Worm (Caenorhabditis elegans) whole organism, mixed stage, embryonic: ENCODE measurements around the gene F37A4.6.

ENCODE experiments used
- M03D4.4 ChIP-seq: sonication (generic microtip); optimal IDR thresholded peaks from 2 replicates; lab custom pipeline; 2017; ENCODE audit warnings: mild to moderate bottlenecking, missing genetic modification characterization, missing compliant biosample characterization
- bed-3 ChIP-seq: fragments of 200-800 bp; sonication (Bioruptor generic); optimal IDR thresholded peaks from 3 replicates; lab custom pipeline; 2018; ENCODE audit warnings: mild to moderate bottlenecking, missing genetic modification characterization, moderate library complexity, missing compliant biosample characterization
- blmp-1 ChIP-seq: fragments of 150-350 bp; optimal IDR thresholded peaks from 2 replicates; lab custom pipeline; 2014; ENCODE audit warnings: missing biosample characterization, missing genetic modification characterization
- ceh-39 ChIP-seq: fragments of 150-350 bp; optimal IDR thresholded peaks from 2 replicates; lab custom pipeline; 2014; ENCODE audit warnings: missing biosample characterization, missing genetic modification characterization
- ceh-43 ChIP-seq: fragments of 200-800 bp; sonication (Bioruptor generic); optimal IDR thresholded peaks from 2 replicates; lab custom pipeline; 2018; ENCODE audit warnings: mild to moderate bottlenecking, missing genetic modification characterization, moderate library complexity, missing compliant biosample characterization
- ceh-83 ChIP-seq: fragments of 200-800 bp; sonication (Bioruptor generic); optimal IDR thresholded peaks from 2 replicates; lab custom pipeline; 2018; ENCODE audit warnings: mild to moderate bottlenecking, missing genetic modification characterization, missing compliant biosample characterization
- ces-1 ChIP-seq: fragments of 150-350 bp; optimal IDR thresholded peaks from 2 replicates; lab custom pipeline; 2014; ENCODE audit warnings: missing biosample characterization, missing genetic modification reagents, missing genetic modification characterization
- cnd-1 ChIP-seq: fragments of 200-800 bp; sonication (Bioruptor generic); optimal IDR thresholded peaks from 2 replicates; lab custom pipeline; 2018; ENCODE audit warnings: mild to moderate bottlenecking, missing genetic modification characterization, missing compliant biosample characterization
- drap-1 ChIP-seq: fragments of 200-800 bp; sonication (Bioruptor generic); optimal IDR thresholded peaks from 3 replicates; lab custom pipeline; 2018; ENCODE audit warnings: mild to moderate bottlenecking, missing genetic modification characterization, missing compliant biosample characterization
- elt-3 ChIP-seq: fragments of 150-350 bp; optimal IDR thresholded peaks from 2 replicates; lab custom pipeline; 2014; ENCODE audit warnings: missing biosample characterization, missing genetic modification characterization
- flh-1 ChIP-seq: fragments of 200-800 bp; sonication (Bioruptor generic); optimal IDR thresholded peaks from 2 replicates; lab custom pipeline; 2018; ENCODE audit warnings: mild to moderate bottlenecking, missing genetic modification characterization, moderate library complexity, missing compliant biosample characterization
- ham-2 ChIP-seq: fragments of 200-800 bp; sonication (Bioruptor generic); optimal IDR thresholded peaks from 2 replicates; lab custom pipeline; 2018; ENCODE audit warnings: mild to moderate bottlenecking, missing genetic modification characterization, missing compliant biosample characterization
- hlh-1 ChIP-seq: fragments of 150-350 bp; optimal IDR thresholded peaks from 2 replicates; lab custom pipeline; 2014; ENCODE audit warnings: missing biosample characterization, missing genetic modification reagents, missing genetic modification characterization
- lin-32 ChIP-seq: fragments of 200-800 bp; sonication (Bioruptor generic); optimal IDR thresholded peaks from 2 replicates; lab custom pipeline; 2018; ENCODE audit warnings: mild to moderate bottlenecking, missing genetic modification characterization, missing compliant biosample characterization
- mab-5 ChIP-seq: fragments of 150-350 bp; optimal IDR thresholded peaks from 2 replicates; lab custom pipeline; 2014; ENCODE audit warnings: missing biosample characterization, missing genetic modification characterization
- mep-1 ChIP-seq: fragments of 150-350 bp; optimal IDR thresholded peaks from 2 replicates; lab custom pipeline; 2017; ENCODE audit warnings: missing biosample characterization, missing genetic modification reagents, missing genetic modification characterization, inconsistent platforms
- mls-2 ChIP-seq: sonication (generic microtip); optimal IDR thresholded peaks from 2 replicates; lab custom pipeline; 2016; ENCODE audit warnings: mild to moderate bottlenecking, missing genetic modification characterization, moderate library complexity, missing compliant biosample characterization
- nhr-12 ChIP-seq: fragments of 150-350 bp; optimal IDR thresholded peaks from 2 replicates; lab custom pipeline; 2014; ENCODE audit warnings: missing biosample characterization, missing genetic modification characterization
- nhr-2 ChIP-seq: fragments of 150-350 bp; optimal IDR thresholded peaks from 2 replicates; lab custom pipeline; 2014; ENCODE audit warnings: missing biosample characterization, missing genetic modification characterization
- nhr-237 ChIP-seq: fragments of 150-350 bp; optimal IDR thresholded peaks from 2 replicates; lab custom pipeline; 2014; ENCODE audit warnings: missing biosample characterization, missing genetic modification characterization
- nhr-28 ChIP-seq: fragments of 150-350 bp; optimal IDR thresholded peaks from 2 replicates; lab custom pipeline; 2014; ENCODE audit warnings: missing biosample characterization, missing genetic modification characterization
- nhr-76 ChIP-seq: sonication (generic microtip); optimal IDR thresholded peaks from 2 replicates; lab custom pipeline; 2017; ENCODE audit warnings: missing biosample characterization, missing genetic modification characterization
- pha-4 ChIP-seq: fragments of 150-350 bp; optimal IDR thresholded peaks from 2 replicates; lab custom pipeline; 2018; ENCODE audit warnings: missing biosample characterization, missing genetic modification reagents, missing genetic modification characterization
- sem-2 ChIP-seq: fragments of 200-800 bp; sonication (Bioruptor generic); optimal IDR thresholded peaks from 2 replicates; lab custom pipeline; 2018; ENCODE audit warnings: mild to moderate bottlenecking, missing genetic modification characterization, missing compliant biosample characterization
- sptf-1 ChIP-seq: sonication (generic microtip); optimal IDR thresholded peaks from 2 replicates; lab custom pipeline; 2017; ENCODE audit warnings: mild to moderate bottlenecking, missing genetic modification characterization, moderate library complexity, missing compliant biosample characterization
- tbx-8 ChIP-seq: fragments of 200-800 bp; sonication (Bioruptor generic); optimal IDR thresholded peaks from 2 replicates; lab custom pipeline; 2018; ENCODE audit warnings: mild to moderate bottlenecking, missing genetic modification characterization, moderate library complexity, missing compliant biosample characterization
- unc-120 ChIP-seq: sonication (generic microtip); optimal IDR thresholded peaks from 2 replicates; lab custom pipeline; 2017; ENCODE audit warnings: missing genetic modification characterization, missing compliant biosample characterization; ENCODE audit not compliant: poor library complexity, severe bottlenecking
- unc-39 ChIP-seq: fragments of 150-350 bp; optimal IDR thresholded peaks from 2 replicates; lab custom pipeline; 2014; ENCODE audit warnings: missing biosample characterization, missing genetic modification characterization
- unc-62 ChIP-seq: fragments of 150-350 bp; optimal IDR thresholded peaks from 2 replicates; lab custom pipeline; 2014; ENCODE audit warnings: missing biosample characterization, missing genetic modification reagents, missing genetic modification characterization
- zip-8 ChIP-seq: fragments of 150-350 bp; optimal IDR thresholded peaks from 2 replicates; lab custom pipeline; 2014; ENCODE audit warnings: missing biosample characterization, missing genetic modification characterization
- ztf-11 ChIP-seq: fragments of 150-350 bp; optimal IDR thresholded peaks from 2 replicates; lab custom pipeline; 2014; ENCODE audit warnings: missing biosample characterization, missing genetic modification characterization

Gene F37A4.6

DNA sequence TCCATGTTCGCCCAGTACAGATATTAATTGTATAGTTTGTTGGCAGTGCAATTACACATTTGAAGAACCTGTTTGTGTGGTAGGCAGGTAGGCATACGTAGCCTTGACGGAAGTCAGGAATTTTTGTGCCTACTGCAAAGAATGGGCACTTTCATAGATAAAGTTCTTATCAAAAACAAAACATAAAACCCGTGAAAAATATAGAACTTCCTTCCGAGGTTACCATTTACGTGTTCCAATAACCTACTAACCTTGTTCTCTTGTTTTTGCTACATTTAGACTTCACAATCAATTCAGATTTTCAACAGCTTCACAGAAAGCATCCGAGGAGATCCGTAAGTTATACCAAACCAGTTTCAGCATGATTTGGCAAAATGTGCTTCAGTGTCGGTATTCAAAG lies 7.7 kb downstream of the F37A4.6 start, which contains the start of gene F37A4.4:
Gene F37A4.4, plus strand, starts transcription at position 301 of the 400 bp plus-strand sequence.
- no peak for TF ChIP-seq mab-5

ce11 chrIII:6718270-6718669 lies 12.7 kb downstream of the F37A4.6 start, which contains the start of gene F37A4.3:
Gene F37A4.3, plus strand, starts transcription at chrIII:6718570.
- TF ChIP-seq blmp-1 (tag; lab: Kevin White, UChicago) (no peak), elt-3 (tag; lab: Kevin White, UChicago) (no peak), ham-2 (GFP tag; lab: Kevin White, UChicago) (peak; percentile 4), nhr-237 (no peak), nhr-12 (tag; lab: Kevin White, UChicago) (no peak)

ce11 chrIII:6722208-6722679 lies 16.6 kb downstream of the F37A4.6 start, which contains the start of the genes bath-41 and F37A4.2:
Gene bath-41, minus strand, starts transcription at chrIII:6722258.
Gene F37A4.2, plus strand, starts transcription at chrIII:6722454.
- TF ChIP-seq cnd-1 (tag; lab: Kevin White, UChicago) = no peak
- TF ChIP-seq ham-2 (GFP tag; lab: Kevin White, UChicago) = no peak
- no peak for TF ChIP-seq zip-8 (tag; lab: Kevin White, UChicago)
- TF ChIP-seq lin-32 (GFP tag; lab: Kevin White, UChicago) = no peak
- no peak for TF ChIP-seq unc-120 (tag; lab: Kevin White, UChicago)
- TF ChIP-seq unc-39 (tag; lab: Kevin White, UChicago) = no peak
- no peak for TF ChIP-seq ceh-43 (GFP tag; lab: Kevin White, UChicago)
- no peak for TF ChIP-seq mab-5
- no peak for TF ChIP-seq ceh-39 (tag; lab: Kevin White, UChicago)
- TF ChIP-seq hlh-1 = no peak
- TF ChIP-seq, all 35 proteins: peak for 0

DNA sequence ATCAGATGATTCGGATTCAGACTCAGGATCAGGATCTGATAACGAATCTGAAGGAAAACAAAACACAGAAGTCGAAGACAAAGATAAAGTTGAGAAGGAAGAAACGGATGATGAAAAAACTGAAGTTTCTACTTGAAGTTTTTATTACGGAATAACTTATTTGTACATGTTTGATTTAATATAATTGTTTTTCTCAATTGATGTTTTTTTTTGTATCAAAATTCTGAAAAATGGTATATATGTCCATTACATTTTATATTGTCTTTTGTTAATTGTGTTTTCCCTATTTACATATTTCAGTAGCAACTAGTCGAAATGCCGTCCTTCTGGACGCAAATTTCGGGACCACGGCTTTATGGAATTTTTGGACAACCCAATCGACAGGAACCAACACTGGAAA lies 17.5 kb downstream of the F37A4.6 start, which contains the start of gene F37A4.1:
Gene F37A4.1, plus strand, starts transcription at position 301 of the 400 bp plus-strand sequence.
- TF ChIP-seq nhr-2 (no peak), tbx-8 (no peak), nhr-28 (no peak), mls-2 (tag; lab: Kevin White, UChicago) (no peak), M03D4.4 (no peak), ceh-39 (tag; lab: Kevin White, UChicago) (no peak), bed-3 (GFP tag; lab: Kevin White, UChicago) (no peak)

- TF ChIP-seq sem-2 (GFP tag; lab: Kevin White, UChicago) (no peak), nhr-28 (no peak), elt-3 (tag; lab: Kevin White, UChicago) (no peak), blmp-1 (tag; lab: Kevin White, UChicago) (no peak), flh-1 (GFP tag; lab: Kevin White, UChicago) (no peak), ceh-43 (GFP tag; lab: Kevin White, UChicago) (no peak), nhr-237 (no peak), mep-1 (tag; lab: Kevin White, UChicago) (no peak), nhr-76 (no peak)
Observed at ce11 chrIII:6725489-6725888, 19.9 kb downstream of the F37A4.6 start, which contains the start of gene wdr-4. Gene wdr-4, plus strand, starts transcription at chrIII:6725789.

DNA sequence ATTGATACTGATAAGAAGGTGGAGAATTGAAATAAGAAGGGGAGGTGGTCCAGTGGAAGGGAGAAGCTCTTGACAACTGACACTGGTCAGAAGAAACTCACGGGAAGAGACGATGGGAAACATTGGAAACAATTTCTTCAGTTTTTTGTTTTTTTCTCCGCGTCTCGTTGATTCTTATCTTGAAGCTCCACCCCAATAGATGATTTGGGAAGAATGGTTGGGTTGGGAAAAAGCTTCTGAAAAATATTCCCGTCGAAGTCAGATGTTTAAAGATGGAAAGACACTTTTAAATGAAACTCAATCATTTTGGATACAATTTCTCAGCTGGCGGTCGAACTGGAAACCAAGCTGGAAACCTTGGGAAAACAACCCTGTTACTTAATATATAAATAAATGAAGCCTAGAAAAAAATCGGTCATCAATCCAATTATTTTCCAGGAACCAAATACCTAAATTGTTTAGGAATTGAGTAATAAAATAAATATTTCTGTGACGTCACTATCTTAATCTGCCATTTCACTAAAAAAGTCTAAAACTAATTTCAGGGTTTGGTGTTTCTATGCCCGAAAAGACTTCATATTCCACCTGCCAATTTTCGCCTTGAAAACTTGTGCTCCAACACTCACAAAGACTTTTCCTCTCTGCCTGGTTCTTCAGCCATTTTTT lies 24.7 kb downstream of the F37A4.6 start, which contains the start of the genes Y102E9.5 and odr-4:
Gene Y102E9.5, minus strand, starts transcription at position 101 of the 666 bp plus-strand sequence.
Gene odr-4, plus strand, starts transcription at position 616 of the 666 bp plus-strand sequence.
- TF ChIP-seq lin-32 (GFP tag; lab: Kevin White, UChicago) (no peak), hlh-1 (peak; percentile 63), ces-1 (GFP tag; lab: Kevin White, UChicago) (no peak), bed-3 (GFP tag; lab: Kevin White, UChicago) (no peak), ceh-39 (tag; lab: Kevin White, UChicago) (no peak), elt-3 (tag; lab: Kevin White, UChicago) (no peak), cnd-1 (tag; lab: Kevin White, UChicago) (no peak), sem-2 (GFP tag; lab: Kevin White, UChicago) (no peak), unc-120 (tag; lab: Kevin White, UChicago) (peak; percentile 3)
- TF ChIP-seq, all 35 proteins: peak for 2

ce11 chrIII:6731285-6731684 lies 25.7 kb downstream of the F37A4.6 start:
- no peak for TF ChIP-seq unc-62
- no peak for TF ChIP-seq sem-2 (GFP tag; lab: Kevin White, UChicago)
- TF ChIP-seq ceh-39 (tag; lab: Kevin White, UChicago) = no peak
- no peak for TF ChIP-seq nhr-12 (tag; lab: Kevin White, UChicago)
- TF ChIP-seq ztf-11 (tag; lab: Kevin White, UChicago) = no peak
- TF ChIP-seq ces-1 (GFP tag; lab: Kevin White, UChicago) = no peak
- no peak for TF ChIP-seq ceh-83 (GFP tag; lab: Kevin White, UChicago)
- TF ChIP-seq pha-4 (tag; lab: Kevin White, UChicago) = no peak
- TF ChIP-seq hlh-1 = no peak
- no peak for TF ChIP-seq sptf-1 (tag; lab: Kevin White, UChicago)
- TF ChIP-seq mep-1 (tag; lab: Kevin White, UChicago) = no peak
- TF ChIP-seq unc-120 (tag; lab: Kevin White, UChicago) = no peak
- no peak for TF ChIP-seq nhr-237
- TF ChIP-seq lin-32 (GFP tag; lab: Kevin White, UChicago) = no peak
- no peak for TF ChIP-seq nhr-2
- no peak for TF ChIP-seq mls-2 (tag; lab: Kevin White, UChicago)
- no peak for TF ChIP-seq elt-3 (tag; lab: Kevin White, UChicago)
- TF ChIP-seq drap-1 (GFP tag; lab: Kevin White, UChicago) = no peak
